Fruit fly (Drosophila melanogaster) Kc167 (cell line): ENCODE results near the gene SP1029.

Experiments used
- h ChIP-seq: fragments of >200 bp; optimal IDR thresholded peaks from 3 replicates; lab custom pipeline; 2018; ENCODE audit warnings: missing external identifiers
- psq ChIP-seq: fragments of >200 bp; optimal IDR thresholded peaks from 2 replicates; lab custom pipeline; 2017; ENCODE audit warnings: missing external identifiers

DNA sequence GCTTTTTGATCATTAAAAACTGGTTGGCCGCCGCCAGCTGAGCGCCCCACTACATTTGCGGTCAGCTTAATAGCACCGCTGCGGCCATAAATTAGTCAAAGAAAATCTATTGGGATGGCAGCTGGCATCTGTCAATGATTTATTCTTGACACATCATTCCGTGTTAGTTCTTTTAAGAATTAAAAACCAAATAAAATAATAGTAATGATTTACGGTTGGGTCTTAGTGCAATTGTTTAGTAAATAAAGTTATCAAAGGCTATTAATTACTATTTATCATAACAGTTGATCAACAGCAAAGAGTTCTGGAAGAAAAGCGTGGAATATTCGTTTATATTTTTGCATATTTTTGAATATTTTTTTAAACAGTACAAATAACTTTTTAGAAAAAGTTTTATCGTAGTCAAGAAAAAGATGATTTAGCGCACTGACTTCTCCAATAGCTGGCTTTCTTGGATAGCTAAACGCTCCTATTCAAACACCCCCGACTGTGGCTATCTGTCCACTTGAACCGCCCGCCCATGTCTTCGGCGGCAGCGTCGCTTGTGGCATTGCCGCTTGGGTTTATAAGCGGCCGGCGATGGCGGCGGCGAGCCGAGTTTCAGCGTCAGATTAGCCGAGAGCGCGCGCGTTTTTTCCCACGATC is 53.2 kb downstream of the SP1029 start, which contains the start of gene CG14515:
- TF ChIP-seq psq (lab: Kevin White, UChicago): no peak
- TF ChIP-seq h (lab: Kevin White, UChicago): no peak
